Worm (Caenorhabditis elegans): Measurements from ENCODE around the gene K07F5.16.
A peak's percentile ranks its signal among the peaks of the same experiment; 100 is the strongest.

Gene K07F5.16

DNA sequence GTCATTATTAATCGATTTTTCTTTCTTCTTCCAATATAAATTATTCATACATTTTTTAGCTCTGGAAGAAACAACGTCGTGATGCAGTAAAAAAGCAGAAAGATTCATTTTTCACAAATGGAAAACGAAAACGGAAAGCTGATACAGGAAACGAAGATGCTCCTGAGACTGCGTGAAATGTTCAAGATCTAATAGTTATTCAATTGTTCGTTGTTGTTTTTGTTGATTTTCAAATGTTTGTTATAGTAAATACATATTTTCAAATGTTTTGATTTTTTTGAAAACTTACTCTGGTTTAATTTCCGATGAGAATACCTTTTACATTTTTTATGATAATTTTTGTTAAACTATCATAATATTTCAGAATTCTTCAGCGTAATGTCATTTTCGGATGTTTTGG, at the start of gene K07F5.16:
K07F5.16 (plus strand) TSS at position 301 of the 400 bp plus-strand sequence.
- no peak for TF ChIP-seq lin-11 (tag; optimal IDR thresholded peaks at IDR 0.05)
- no peak for TF ChIP-seq ceh-34 (tag; optimal IDR thresholded peaks at IDR 0.05)
- TF ChIP-seq pqm-1 (tag; optimal IDR thresholded peaks at IDR 0.05), result no peak
- TF ChIP-seq ets-4 (tag; optimal IDR thresholded peaks at IDR 0.05), result no peak
- no peak for TF ChIP-seq unc-42 (tag; optimal IDR thresholded peaks at IDR 0.05)
- TF ChIP-seq tbx-7 (tag; optimal IDR thresholded peaks at IDR 0.05), result no peak
- no peak for TF ChIP-seq elt-4 (tag; optimal IDR thresholded peaks at IDR 0.05)
- no peak for TF ChIP-seq F13H6.1 (tag; optimal IDR thresholded peaks at IDR 0.05)
- TF ChIP-seq pha-4 (tag; optimal IDR thresholded peaks at IDR 0.05), result no peak
- no peak for TF ChIP-seq hlh-30 (tag; optimal IDR thresholded peaks at IDR 0.05; ENCODE audit: insufficient read depth)
- no peak for TF ChIP-seq K09A11.1 (tag; optimal IDR thresholded peaks at IDR 0.05; ENCODE audit: insufficient read depth)
- TF ChIP-seq ceh-22 (tag; optimal IDR thresholded peaks at IDR 0.05), result no peak
- TF ChIP-seq eyg-1 (tag; optimal IDR thresholded peaks at IDR 0.05), result no peak
- TF ChIP-seq unc-3 (GFP tag; conservative IDR thresholded peaks at IDR 0.05), result no peak
- no peak for TF ChIP-seq unc-3 (tag; optimal IDR thresholded peaks at IDR 0.05)
- no peak for TF ChIP-seq pros-1 (tag; optimal IDR thresholded peaks at IDR 0.05)
- no peak for TF ChIP-seq ref-2 (tag; optimal IDR thresholded peaks at IDR 0.05)

- TF ChIP-seq npax-4 (tag; optimal IDR thresholded peaks at IDR 0.05) (no peak), ceh-31 (tag; optimal IDR thresholded peaks at IDR 0.05) (no peak), nfya-1 (tag; optimal IDR thresholded peaks at IDR 0.05) (no peak), lim-6 (tag; optimal IDR thresholded peaks at IDR 0.05) (no peak), sox-4 (tag; optimal IDR thresholded peaks at IDR 0.05) (no peak), pqm-1 (tag; optimal IDR thresholded peaks at IDR 0.05) (no peak), ama-1 (optimal IDR thresholded peaks at IDR 0.05) (no peak)
Observed at ce11 chrIV:9815432-9815831, 48.5 kb upstream of the K07F5.16 start, which contains the start of gene egl-20. egl-20 (minus strand) TSS chrIV:9815532.

DNA sequence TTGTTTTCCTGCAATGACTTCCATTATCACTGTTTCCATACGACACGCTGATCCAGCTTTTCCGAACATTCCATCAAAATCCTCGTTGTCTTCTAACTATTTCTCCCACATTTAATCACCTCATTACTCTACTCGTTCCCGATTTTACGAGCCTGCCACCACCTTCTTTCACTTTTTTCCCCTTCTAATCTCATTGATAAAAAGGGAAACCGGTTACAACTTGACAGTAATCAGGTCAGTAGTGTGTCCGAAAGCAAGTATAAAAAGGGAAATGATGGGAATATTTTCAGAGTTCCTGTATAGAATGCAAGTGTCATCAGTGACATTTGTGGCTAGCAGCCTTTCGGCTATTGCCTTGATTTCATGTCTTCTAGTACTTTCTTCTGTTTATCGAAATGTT, 42.3 kb upstream of the K07F5.16 start, which contains the start of gene col-123:
col-123 (plus strand) TSS at position 301 of the 400 bp plus-strand sequence.
- no peak for TF ChIP-seq elt-2 (tag; optimal IDR thresholded peaks at IDR 0.05)
- TF ChIP-seq tbx-2 (tag; optimal IDR thresholded peaks at IDR 0.05), result no peak
- TF ChIP-seq mec-3 (tag; optimal IDR thresholded peaks at IDR 0.05; ENCODE audit: borderline replicate concordance), result no peak
- no peak for TF ChIP-seq unc-3 (GFP tag; conservative IDR thresholded peaks at IDR 0.05)
- TF ChIP-seq unc-3 (tag; optimal IDR thresholded peaks at IDR 0.05), result no peak
- TF ChIP-seq pha-4 (tag; optimal IDR thresholded peaks at IDR 0.05), result no peak
- no peak for TF ChIP-seq dmd-4 (tag; optimal IDR thresholded peaks at IDR 0.05; ENCODE audit: borderline replicate concordance)
- no peak for TF ChIP-seq ttx-3 (tag; optimal IDR thresholded peaks at IDR 0.05)
- TF ChIP-seq che-1 (tag; optimal IDR thresholded peaks at IDR 0.05), result no peak
- TF ChIP-seq dve-1 (tag; optimal IDR thresholded peaks at IDR 0.05), result no peak
- no peak for TF ChIP-seq sdc-2 (tag; optimal IDR thresholded peaks at IDR 0.05)
- TF ChIP-seq pag-3 (tag; optimal IDR thresholded peaks at IDR 0.05; ENCODE audit: borderline replicate concordance), result no peak
- TF ChIP-seq ceh-18 (tag; optimal IDR thresholded peaks at IDR 0.05), result no peak
- TF ChIP-seq pqm-1 (tag; optimal IDR thresholded peaks at IDR 0.05), result no peak

DNA sequence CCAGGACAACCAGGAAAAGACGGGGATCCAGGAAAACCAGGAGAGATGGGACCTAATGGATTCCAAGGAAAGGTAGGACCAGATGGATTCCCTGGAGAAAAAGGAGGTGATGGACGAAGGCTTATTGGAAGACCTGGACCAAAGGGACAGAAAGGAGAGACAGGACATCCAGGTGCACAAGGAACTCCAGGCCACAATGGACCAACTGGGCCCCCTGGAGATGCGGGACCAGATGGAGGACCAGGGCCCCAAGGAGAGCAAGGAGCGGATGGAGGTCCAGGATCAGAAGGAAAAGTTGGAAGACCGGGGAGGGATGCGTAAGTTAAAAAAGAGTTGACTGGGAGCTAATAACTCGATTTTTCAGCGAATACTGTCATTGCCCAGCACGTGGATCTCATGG, 41.3 kb upstream of the K07F5.16 start:
- TF ChIP-seq eyg-1 (tag; optimal IDR thresholded peaks at IDR 0.05), result no peak
- TF ChIP-seq C08G9.2 (tag; optimal IDR thresholded peaks at IDR 0.05), result peak; percentile 9
- TF ChIP-seq syd-9 (tag; optimal IDR thresholded peaks at IDR 0.05), result no peak
- no peak for TF ChIP-seq ceh-18 (tag; optimal IDR thresholded peaks at IDR 0.05)

DNA sequence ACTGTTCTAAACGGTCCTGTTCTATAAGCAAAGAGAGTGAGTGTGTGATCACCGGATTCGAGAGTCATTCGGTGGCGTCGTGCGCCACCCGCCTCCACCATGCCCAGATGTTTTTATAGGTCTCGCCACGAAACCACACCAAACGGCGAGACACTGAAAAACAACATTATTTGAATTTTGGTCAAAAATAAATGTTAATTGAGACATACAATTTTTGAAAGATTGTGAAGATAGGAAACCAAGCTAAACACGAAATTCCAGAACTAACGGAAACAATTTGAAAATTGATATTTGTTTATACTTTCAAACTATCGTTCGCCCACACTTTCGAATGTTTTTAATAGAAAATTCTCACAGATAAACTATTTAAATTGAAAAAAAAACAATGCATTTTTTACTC, 39.4 kb upstream of the K07F5.16 start, which contains the start of gene catp-6:
catp-6 (minus strand) TSS at position 101 of the 400 bp plus-strand sequence.
- TF ChIP-seq nhr-11 (tag; optimal IDR thresholded peaks at IDR 0.05) (no peak), pat-9 (tag; optimal IDR thresholded peaks at IDR 0.05) (no peak), elt-4 (tag; optimal IDR thresholded peaks at IDR 0.05) (no peak), unc-3 (GFP tag; conservative IDR thresholded peaks at IDR 0.05) (no peak), unc-3 (tag; optimal IDR thresholded peaks at IDR 0.05) (no peak), ceh-30 (tag; optimal IDR thresholded peaks at IDR 0.05) (no peak), elt-2 (tag; optimal IDR thresholded peaks at IDR 0.05) (no peak), ceh-34 (tag; optimal IDR thresholded peaks at IDR 0.05) (no peak), mec-3 (tag; optimal IDR thresholded peaks at IDR 0.05; ENCODE audit: borderline replicate concordance) (no peak), ceh-24 (tag; optimal IDR thresholded peaks at IDR 0.05) (no peak), odd-2 (tag; optimal IDR thresholded peaks at IDR 0.05) (no peak), ceh-9 (tag; optimal IDR thresholded peaks at IDR 0.05) (no peak), Y22D7AL.16 (tag; optimal IDR thresholded peaks at IDR 0.05) (no peak), ceh-14 (tag; optimal IDR thresholded peaks at IDR 0.05) (no peak)

All from whole organism, late embryonic.